Fruit fly (Drosophila melanogaster): ENCODE measurements around the gene Fbxl4.

dm6 chrX:14227043-14227442 lies 10.7 kb downstream of the Fbxl4 start:
- no peak for TF ChIP-seq Pif1B (GFP tag; optimal IDR thresholded peaks at IDR 0.05)
- no peak for TF ChIP-seq CG13204 (GFP tag; optimal IDR thresholded peaks at IDR 0.05)

Measured in whole organism, pupa.